Fruit fly (Drosophila melanogaster): Measurements from ENCODE around the gene Ddx1.

The Ddx1 gene

DNA sequence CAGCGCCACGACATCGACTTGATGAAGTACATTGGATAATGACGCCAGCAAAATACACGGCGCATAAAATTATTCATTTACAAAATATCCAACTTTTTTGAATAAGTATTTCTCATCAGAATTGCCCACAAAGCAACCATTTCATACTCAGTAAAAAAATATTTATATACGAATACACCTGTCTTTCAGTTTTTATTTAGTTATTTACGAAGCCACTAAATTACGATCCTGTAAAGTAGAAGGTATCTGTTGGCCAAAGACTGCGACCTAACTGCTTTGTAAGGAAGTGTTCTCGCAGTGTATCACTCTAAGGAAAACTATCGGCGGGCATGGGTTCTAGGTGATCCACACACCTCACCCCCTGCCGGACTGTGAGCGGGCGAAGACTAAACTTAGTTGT lies 14.0 kb downstream of the Ddx1 start (continued):
- TF ChIP-seq CG7928 (GFP tag; optimal IDR thresholded peaks at IDR 0.05) = no peak
- no peak for TF ChIP-seq NfI (GFP tag; optimal IDR thresholded peaks at IDR 0.05)
- peak; percentile 53; the same call in 1 of the 3 replicates for TF ChIP-seq CG14050 (GFP tag; IDR thresholded peaks at IDR 0.05)
- peak; percentile 29 for TF ChIP-seq Chrac-16 (GFP tag; optimal IDR thresholded peaks at IDR 0.05)
- TF ChIP-seq CrebB (tag; optimal IDR thresholded peaks at IDR 0.05) = no peak
- peak; percentile 45 for TF ChIP-seq tin (GFP tag; optimal IDR thresholded peaks at IDR 0.05)
- TF ChIP-seq wor (GFP tag; IDR thresholded peaks at IDR 0.05) = peak; percentile 40; the same call in 1 of the 2 replicates
- no peak for TF ChIP-seq CG7987 (GFP tag; optimal IDR thresholded peaks at IDR 0.05)
- no peak for TF ChIP-seq sim (GFP tag; IDR thresholded peaks at IDR 0.05)
- no peak for TF ChIP-seq sqz (GFP tag; optimal IDR thresholded peaks at IDR 0.05)
- TF ChIP-seq CG7786 (GFP tag; optimal IDR thresholded peaks at IDR 0.05) = peak; percentile 30
- TF ChIP-seq lilli (GFP tag; optimal IDR thresholded peaks at IDR 0.05) = peak; percentile 58
- no peak for TF ChIP-seq Sox102F (GFP tag; optimal IDR thresholded peaks at IDR 0.05)
- 0 out of 2 replicates have a peak, but pooled peaks have one; percentile 39 for TF ChIP-seq CG4730 (GFP tag; IDR thresholded peaks at IDR 0.05)
- TF ChIP-seq CG32767 (GFP tag; IDR thresholded peaks at IDR 0.05) = peak; percentile 34; the same call in 1 of the 2 replicates
- TF ChIP-seq Taf1 (GFP tag; IDR thresholded peaks at IDR 0.05) = no peak
- no peak for TF ChIP-seq z (GFP tag; IDR thresholded peaks at IDR 0.05)
- no peak for TF ChIP-seq CG17802 (tag; optimal IDR thresholded peaks at IDR 0.05)
- no peak for TF ChIP-seq cg (GFP tag; optimal IDR thresholded peaks at IDR 0.05)
- no peak for TF ChIP-seq ash1 (GFP tag; optimal IDR thresholded peaks at IDR 0.05)
- TF ChIP-seq ken (GFP tag; IDR thresholded peaks at IDR 0.05) = 0 out of 3 replicates have a peak, but pooled peaks have one; percentile 34
- no peak for TF ChIP-seq pfk (GFP tag; optimal IDR thresholded peaks at IDR 0.05)
- 0 out of 2 replicates have a peak, but pooled peaks have one; percentile 20 for TF ChIP-seq CG14667 (GFP tag; IDR thresholded peaks at IDR 0.05)
- TF ChIP-seq CG15073 (GFP tag; optimal IDR thresholded peaks at IDR 0.05) = no peak
- TF ChIP-seq ttk (GFP tag; IDR thresholded peaks at IDR 0.05) = no peak
- no peak for TF ChIP-seq Adf1 (GFP tag; IDR thresholded peaks at IDR 0.05)
- no peak for TF ChIP-seq CG12942 (GFP tag; optimal IDR thresholded peaks at IDR 0.05)
- peak; percentile 32 for TF ChIP-seq CG13624 (GFP tag; optimal IDR thresholded peaks at IDR 0.05)
- TF ChIP-seq Mes4 (GFP tag; optimal IDR thresholded peaks at IDR 0.05) = no peak
- no peak for TF ChIP-seq rib (GFP tag; IDR thresholded peaks at IDR 0.05)
- no peak for TF ChIP-seq CG18262 (tag; optimal IDR thresholded peaks at IDR 0.05)
- peak; percentile 50 for TF ChIP-seq CG18599 (GFP tag; optimal IDR thresholded peaks at IDR 0.05)
- no peak for TF ChIP-seq tx (GFP tag; optimal IDR thresholded peaks at IDR 0.05)
- TF ChIP-seq jing (GFP tag; optimal IDR thresholded peaks at IDR 0.05) = no peak
- TF ChIP-seq hth (optimal IDR thresholded peaks at IDR 0.05) = no peak
- no peak for TF ChIP-seq zen (tag; optimal IDR thresholded peaks at IDR 0.05)
- TF ChIP-seq Sry-δ (GFP tag; optimal IDR thresholded peaks at IDR 0.05) = no peak
- no peak for TF ChIP-seq CG16779 (GFP tag; IDR thresholded peaks at IDR 0.05)
- TF ChIP-seq CG7963 (GFP tag; IDR thresholded peaks at IDR 0.05; ENCODE audit: partially characterized antibody) = no peak
- peak; percentile 30 for TF ChIP-seq HHEX (GFP tag; optimal IDR thresholded peaks at IDR 0.05)
- no peak for TF ChIP-seq Sox100B (GFP tag; optimal IDR thresholded peaks at IDR 0.05)
- TF ChIP-seq dm (GFP tag; optimal IDR thresholded peaks at IDR 0.05) = no peak
- TF ChIP-seq YL-1 (GFP tag; optimal IDR thresholded peaks at IDR 0.05) = no peak
- TF ChIP-seq CG34422 (GFP tag; IDR thresholded peaks at IDR 0.05) = no peak
- no peak for TF ChIP-seq cato (GFP tag; optimal IDR thresholded peaks at IDR 0.05; ENCODE audit: borderline replicate concordance)
- no peak for TF ChIP-seq Gsc (GFP tag; IDR thresholded peaks at IDR 0.05)
- peak; percentile 13 for TF ChIP-seq trem (tag; optimal IDR thresholded peaks at IDR 0.05)
- peak; percentile 66 for TF ChIP-seq tgo (GFP tag; IDR thresholded peaks at IDR 0.05)
- TF ChIP-seq CG18011 (GFP tag; optimal IDR thresholded peaks at IDR 0.05) = no peak
- TF ChIP-seq CG11696 (GFP tag; IDR thresholded peaks at IDR 0.05) = no peak
- no peak for TF ChIP-seq MBD-R2 (GFP tag; IDR thresholded peaks at IDR 0.05)
